Fruit fly (Drosophila melanogaster): Measurements from ENCODE around the gene CG17211.

Gene CG17211

DNA sequence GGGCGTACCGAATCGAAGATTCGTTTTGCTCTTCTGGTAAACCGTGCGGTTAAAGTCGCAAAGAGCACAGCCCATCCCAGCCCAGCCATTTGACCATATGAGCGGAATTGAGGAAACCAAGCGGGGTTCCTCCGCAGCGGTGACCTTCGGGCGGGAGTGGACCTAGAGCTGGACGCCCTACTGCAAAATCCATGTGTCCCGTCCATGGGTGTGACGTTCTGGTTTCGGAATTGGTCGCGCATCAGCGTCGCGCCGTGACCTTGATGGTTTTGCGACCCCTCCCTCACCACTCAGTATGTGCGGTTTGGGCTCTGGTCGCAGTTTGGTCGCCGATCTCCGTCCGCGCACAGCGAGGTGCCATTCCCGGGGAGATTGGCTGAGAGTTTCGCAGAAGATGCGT, 21.4 kb upstream of the CG17211 start (continued):
- TF ChIP-seq lbe (GFP tag; optimal IDR thresholded peaks at IDR 0.05) (no peak), CG15479 (GFP tag; optimal IDR thresholded peaks at IDR 0.05) (peak; percentile 65), CG6765 (GFP tag; optimal IDR thresholded peaks at IDR 0.05) (no peak), Gug (GFP tag; IDR thresholded peaks at IDR 0.05) (no peak)

DNA sequence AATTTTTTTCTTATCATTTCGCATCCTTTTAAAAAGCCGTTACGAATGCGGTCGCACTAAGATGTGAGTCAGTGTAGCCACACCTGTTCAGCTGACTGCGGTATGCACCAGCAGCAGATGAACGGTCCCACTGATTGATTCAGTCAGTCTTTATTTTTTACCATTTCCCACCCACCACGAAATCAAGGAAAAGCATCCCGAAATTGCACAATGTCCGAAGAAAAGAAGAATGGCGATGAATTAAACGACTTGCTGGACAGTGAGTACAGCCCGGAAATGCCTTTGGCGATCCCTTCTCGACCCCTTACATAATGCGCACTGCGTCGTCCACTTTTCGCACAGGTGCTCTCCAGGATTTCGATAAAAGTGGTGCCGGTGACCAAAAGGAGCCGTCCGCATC, 20.5 kb upstream of the CG17211 start:
- peak; percentile 43 for TF ChIP-seq Dref (GFP tag; IDR thresholded peaks at IDR 0.05)
- no peak for TF ChIP-seq CG4707 (GFP tag; optimal IDR thresholded peaks at IDR 0.05)
- no peak for TF ChIP-seq gem (tag; optimal IDR thresholded peaks at IDR 0.05)
- TF ChIP-seq CG9437 (GFP tag; optimal IDR thresholded peaks at IDR 0.05) = no peak
- no peak for TF ChIP-seq CG5245 (GFP tag; optimal IDR thresholded peaks at IDR 0.05)
- TF ChIP-seq CG12219 (GFP tag; optimal IDR thresholded peaks at IDR 0.05) = no peak
- peak in 1 of 2 experiments; percentile 45 for TF ChIP-seq crp (GFP tag; optimal IDR thresholded peaks at IDR 0.05)
- no peak for TF ChIP-seq twi (tag; optimal IDR thresholded peaks at IDR 0.05)
- TF ChIP-seq CG32767 (GFP tag; IDR thresholded peaks at IDR 0.05) = no peak
- no peak for TF ChIP-seq pan (optimal IDR thresholded peaks at IDR 0.05)
- no peak for TF ChIP-seq pan (GFP tag; optimal IDR thresholded peaks at IDR 0.05 in 1 of 2, IDR thresholded peaks at IDR 0.05 in 1 of 2)
- no peak for TF ChIP-seq CG12071 (GFP tag; optimal IDR thresholded peaks at IDR 0.05)
- TF ChIP-seq HLH54F (GFP tag; optimal IDR thresholded peaks at IDR 0.05) = no peak
- TF ChIP-seq stc (GFP tag; IDR thresholded peaks at IDR 0.05) = no peak
- peak; percentile 100 for TF ChIP-seq CG14710 (tag; optimal IDR thresholded peaks at IDR 0.05)
- TF ChIP-seq D19B (GFP tag; optimal IDR thresholded peaks at IDR 0.05) = no peak
- peak; percentile 78 for TF ChIP-seq MESR4 (GFP tag; optimal IDR thresholded peaks at IDR 0.05)
- TF ChIP-seq ac (GFP tag; optimal IDR thresholded peaks at IDR 0.05) = no peak
- peak; percentile 44 for TF ChIP-seq chn (GFP tag; optimal IDR thresholded peaks at IDR 0.05)
- TF ChIP-seq CG12299 (tag; optimal IDR thresholded peaks at IDR 0.05) = no peak
- TF ChIP-seq CG5953 (GFP tag; IDR thresholded peaks at IDR 0.05) = no peak
- TF ChIP-seq Bgb (GFP tag; IDR thresholded peaks at IDR 0.05; ENCODE audit: partially characterized antibody) = peak; percentile 56
- TF ChIP-seq CG8944 (GFP tag; optimal IDR thresholded peaks at IDR 0.05) = no peak
- peak; percentile 15 for TF ChIP-seq CG17912 (GFP tag; optimal IDR thresholded peaks at IDR 0.05)
- TF ChIP-seq CG12659 (GFP tag; optimal IDR thresholded peaks at IDR 0.05) = peak; percentile 51
- no peak for TF ChIP-seq CG43689 (GFP tag; IDR thresholded peaks at IDR 0.05)
- peak; percentile 58 for TF ChIP-seq CG10267 (tag; optimal IDR thresholded peaks at IDR 0.05)
- no peak for TF ChIP-seq tup (GFP tag; optimal IDR thresholded peaks at IDR 0.05)
- no peak for TF ChIP-seq CG17568 (GFP tag; optimal IDR thresholded peaks at IDR 0.05)
- no peak for TF ChIP-seq H15 (GFP tag; IDR thresholded peaks at IDR 0.05)
- no peak for TF ChIP-seq CG11560 (tag; IDR thresholded peaks at IDR 0.05)
- peak; percentile 7 for TF ChIP-seq NfI (GFP tag; optimal IDR thresholded peaks at IDR 0.05)
- TF ChIP-seq Ets97D (GFP tag; optimal IDR thresholded peaks at IDR 0.05) = peak; percentile 84
- peak; percentile 92 for TF ChIP-seq pzg (GFP tag; optimal IDR thresholded peaks at IDR 0.05)
- no peak for TF ChIP-seq gcm2 (GFP tag; optimal IDR thresholded peaks at IDR 0.05)
- TF ChIP-seq CG3847 (GFP tag; IDR thresholded peaks at IDR 0.05) = peak; percentile 58
- TF ChIP-seq CG15514 (GFP tag; optimal IDR thresholded peaks at IDR 0.05) = peak; percentile 85
- TF ChIP-seq CG32772 (GFP tag; IDR thresholded peaks at IDR 0.05) = no peak
- peak; percentile 42 for TF ChIP-seq phol (tag; optimal IDR thresholded peaks at IDR 0.05)
- peak in 1 of 2 experiments; percentile 72 for TF ChIP-seq tll (GFP tag; optimal IDR thresholded peaks at IDR 0.05)
- TF ChIP-seq Sin3A (optimal IDR thresholded peaks at IDR 0.05) = peak; percentile 24
- TF ChIP-seq Med (GFP tag) = peak; percentile 53
- TF ChIP-seq Camta (GFP tag; optimal IDR thresholded peaks at IDR 0.05) = no peak
- TF ChIP-seq CG12391 (tag; optimal IDR thresholded peaks at IDR 0.05) = peak; percentile 12
- no peak for TF ChIP-seq hkb (optimal IDR thresholded peaks at IDR 0.05)
- TF ChIP-seq hkb (GFP tag; IDR thresholded peaks at IDR 0.05) = 0 out of 2 replicates have a peak, but pooled peaks have one; percentile 9

Data from whole organism, embryonic.